Worm (Caenorhabditis elegans): ENCODE results near the gene enpp-1.

- TF ChIP-seq T22C8.4 (GFP tag; IDR thresholded peaks at IDR 0.05) = no peak
- no peak for TF ChIP-seq ztf-29 (GFP tag; IDR thresholded peaks at IDR 0.05)
Measured at ce11 chrV:12084216-12084615, 47.0 kb upstream of the enpp-1 start, which contains the start of gene R07B7.8.
